Worm (Caenorhabditis elegans) whole organism, midembryonic: Measurements from ENCODE around the gene F10C1.23.

Experiments
- flt-1 ChIP-seq: fragments of 200-800 bp; sonication (Bioruptor generic); IDR thresholded peaks from 2 replicates; pipeline ENCODE4 v1.3.6; 2022; ENCODE audit warnings: missing genetic modification characterization, missing compliant biosample characterization
- klf-2 ChIP-seq: fragments of 200-800 bp; sonication (Bioruptor generic); conservative IDR thresholded peaks from 2 replicates; pipeline ENCODE4 v1.3.6; 2022; ENCODE audit warnings: missing genetic modification reagents, missing genetic modification characterization, missing compliant biosample characterization
- ztf-29 ChIP-seq: fragments of 200-800 bp; sonication (Bioruptor generic); IDR thresholded peaks from 2 replicates; pipeline ENCODE4 v1.3.6; 2022; ENCODE audit warnings: missing genetic modification reagents, missing genetic modification characterization, missing compliant biosample characterization

- TF ChIP-seq flt-1 (GFP tag; lab: Robert Waterston, UW) (no peak), ztf-29 (GFP tag; lab: Robert Waterston, UW) (no peak), klf-2 (GFP tag; lab: Robert Waterston, UW) (no peak)
These were observed 43.2 kb downstream of the F10C1.23 start, which contains the start of the genes K05F1.9 and K05F1.1 for ce11 chrII:5801075-5801474.
